Worm (Caenorhabditis elegans) whole organism, L3 larva: ENCODE data around the gene efl-1.
"Not testable (repeated sequence)": the region's sequence is repeated elsewhere in the genome, so short reads cannot be mapped to it uniquely, and the experiment has no call there.

Experiments
- R02D3.7 ChIP-seq: fragments of 150-350 bp; optimal IDR thresholded peaks from 2 replicates; lab custom pipeline; 2014; ENCODE audit warnings: missing biosample characterization, missing genetic modification characterization
- ZK546.5 ChIP-seq: sonication (generic microtip); optimal IDR thresholded peaks from 2 replicates; lab custom pipeline; 2017; ENCODE audit warnings: missing biosample characterization, missing genetic modification characterization
- ama-1 ChIP-seq: fragments of 150-350 bp; optimal IDR thresholded peaks from 2 replicates; lab custom pipeline; 2018
- ceh-16 ChIP-seq: sonication (generic microtip); optimal IDR thresholded peaks from 2 replicates; lab custom pipeline; 2017; ENCODE audit warnings: missing biosample characterization, missing genetic modification characterization
- ceh-28 ChIP-seq: fragments of 150-350 bp; optimal IDR thresholded peaks from 2 replicates; lab custom pipeline; 2014; ENCODE audit warnings: missing biosample characterization, missing genetic modification reagents, missing genetic modification characterization
- daf-12 ChIP-seq: fragments of 150-350 bp; optimal IDR thresholded peaks from 2 replicates; lab custom pipeline; 2014; ENCODE audit warnings: missing biosample characterization, missing genetic modification reagents, missing genetic modification characterization
- egl-5 ChIP-seq: fragments of 150-350 bp; optimal IDR thresholded peaks from 2 replicates; lab custom pipeline; 2017; ENCODE audit warnings: missing biosample characterization, missing genetic modification reagents, missing genetic modification characterization, inconsistent platforms
- elt-1 ChIP-seq: fragments of 150-350 bp; optimal IDR thresholded peaks from 2 replicates; lab custom pipeline; 2014; ENCODE audit warnings: missing biosample characterization, missing genetic modification characterization
- elt-2 ChIP-seq: sonication (generic microtip); optimal IDR thresholded peaks from 2 replicates; lab custom pipeline; 2016; ENCODE audit warnings: missing genetic modification reagents, mild to moderate bottlenecking, missing genetic modification characterization, missing compliant biosample characterization
- elt-3 ChIP-seq, 3 experiments: fragments of 150-350 bp in 1 of 3; sonication (generic microtip) in 2 of 3; optimal IDR thresholded peaks; 2 replicates in 2 of 3; 4 replicates in 1 of 3; lab custom pipeline; 2014 to 2017; ENCODE audit warnings: missing biosample characterization in 3 of 3, missing genetic modification characterization in 3 of 3
- hmg-11 ChIP-seq: sonication (generic microtip); optimal IDR thresholded peaks from 2 replicates; lab custom pipeline; 2016; ENCODE audit warnings: missing genetic modification characterization, missing compliant biosample characterization
- jun-1 ChIP-seq: fragments of 150-350 bp; optimal IDR thresholded peaks from 2 replicates; lab custom pipeline; 2014; ENCODE audit warnings: missing biosample characterization, missing genetic modification reagents, missing genetic modification characterization
- lin-15B ChIP-seq: fragments of 150-350 bp; optimal IDR thresholded peaks from 2 replicates; lab custom pipeline; 2014; ENCODE audit warnings: missing biosample characterization, missing genetic modification characterization
- lin-39 ChIP-seq: fragments of 150-350 bp; optimal IDR thresholded peaks from 2 replicates; lab custom pipeline; 2018; ENCODE audit warnings: missing biosample characterization, missing genetic modification reagents, missing genetic modification characterization
- lsy-12 ChIP-seq: sonication (generic microtip); optimal IDR thresholded peaks from 2 replicates; lab custom pipeline; 2016; ENCODE audit warnings: mild to moderate bottlenecking, missing genetic modification characterization, missing compliant biosample characterization
- mdl-1 ChIP-seq: fragments of 150-350 bp; optimal IDR thresholded peaks from 2 replicates; lab custom pipeline; 2014; ENCODE audit warnings: missing biosample characterization, missing genetic modification characterization
- mml-1 ChIP-seq: fragments of 150-350 bp; sonication (generic microtip); optimal IDR thresholded peaks from 3 replicates; lab custom pipeline; 2014; ENCODE audit warnings: missing biosample characterization, missing genetic modification characterization
- nfya-1 ChIP-seq: sonication (generic microtip); optimal IDR thresholded peaks from 2 replicates; lab custom pipeline; 2017; ENCODE audit warnings: missing genetic modification characterization, mild to moderate bottlenecking, missing compliant biosample characterization, antibody characterized with exemption, moderate library complexity; ENCODE audit not compliant: insufficient read depth
- nhr-12 ChIP-seq: fragments of 150-350 bp; optimal IDR thresholded peaks from 2 replicates; lab custom pipeline; 2014; ENCODE audit warnings: missing biosample characterization, missing genetic modification characterization
- nhr-23 ChIP-seq: fragments of 150-350 bp; optimal IDR thresholded peaks from 2 replicates; lab custom pipeline; 2014; ENCODE audit warnings: missing biosample characterization, missing genetic modification reagents, missing genetic modification characterization
- nhr-25 ChIP-seq: sonication (generic microtip); optimal IDR thresholded peaks from 2 replicates; lab custom pipeline; 2017; ENCODE audit warnings: missing biosample characterization, missing genetic modification characterization
- nhr-28 ChIP-seq: fragments of 150-350 bp; optimal IDR thresholded peaks from 2 replicates; lab custom pipeline; 2014; ENCODE audit warnings: missing biosample characterization, missing genetic modification characterization
- nhr-67 ChIP-seq: fragments of 150-350 bp; optimal IDR thresholded peaks from 2 replicates; lab custom pipeline; 2014; ENCODE audit warnings: missing biosample characterization, missing genetic modification characterization
- nhr-76 ChIP-seq: fragments of 150-350 bp; sonication (generic microtip); optimal IDR thresholded peaks from 5 replicates; lab custom pipeline; 2014; ENCODE audit warnings: missing biosample characterization, missing genetic modification characterization
- pha-4 ChIP-seq: fragments of 150-350 bp; optimal IDR thresholded peaks from 2 replicates; lab custom pipeline; 2014; ENCODE audit warnings: missing biosample characterization, missing genetic modification reagents, missing genetic modification characterization
- pqm-1 ChIP-seq: fragments of 150-350 bp; optimal IDR thresholded peaks from 2 replicates; lab custom pipeline; 2017; ENCODE audit warnings: missing biosample characterization, missing genetic modification characterization, inconsistent platforms
- tbx-2 ChIP-seq: sonication (generic microtip); optimal IDR thresholded peaks from 2 replicates; lab custom pipeline; 2016; ENCODE audit warnings: mild to moderate bottlenecking, missing genetic modification characterization, missing compliant biosample characterization
- unc-39 ChIP-seq: sonication (generic microtip); optimal IDR thresholded peaks from 4 replicates; lab custom pipeline; 2017; ENCODE audit warnings: missing biosample characterization, missing genetic modification characterization
- unc-62 ChIP-seq: fragments of 150-350 bp; sonication (generic microtip); optimal IDR thresholded peaks from 4 replicates; lab custom pipeline; 2014; ENCODE audit warnings: missing biosample characterization, missing genetic modification reagents, missing genetic modification characterization
- ztf-4 ChIP-seq: fragments of 150-350 bp; optimal IDR thresholded peaks from 2 replicates; lab custom pipeline; 2014; ENCODE audit warnings: missing biosample characterization, missing genetic modification characterization

The efl-1 gene

DNA sequence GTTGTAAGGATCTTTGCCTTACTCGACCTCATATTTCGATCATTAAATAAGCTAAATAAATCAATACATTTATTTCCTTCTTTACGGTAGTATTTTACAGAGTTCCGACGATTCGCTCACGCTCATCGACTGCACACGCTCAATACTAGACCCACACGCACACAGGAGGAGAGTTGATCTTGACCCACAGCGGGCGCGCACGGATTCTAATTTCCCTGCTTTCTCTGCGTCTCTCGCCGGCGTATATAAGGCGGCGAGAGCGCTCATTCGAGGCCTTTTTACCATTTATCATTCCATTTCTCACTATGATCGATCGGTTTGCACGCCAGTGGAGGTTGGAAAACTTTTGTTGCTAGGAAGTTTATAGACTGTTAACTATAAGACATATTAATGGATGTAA, 15.4 kb downstream of the efl-1 start:
- TF ChIP-seq lsy-12 (tag; lab: Kevin White, UChicago) (no peak), ztf-4 (tag; lab: Kevin White, UChicago) (no peak), hmg-11 (tag; lab: Kevin White, UChicago) (no peak), ceh-28 (tag; lab: Kevin White, UChicago) (no peak), nhr-12 (no peak)

- TF ChIP-seq ama-1 (lab: Kevin White, UChicago); pha-4 (tag; lab: Kevin White, UChicago); hmg-11 (tag; lab: Kevin White, UChicago): not testable (repeated sequence)
These were observed 15.9 kb downstream of the efl-1 start, which contains the start of gene fbxa-111 for ce11 chrV:16949609-16950008. TSS of gene fbxa-111 (minus strand) at chrV:16949709.

DNA sequence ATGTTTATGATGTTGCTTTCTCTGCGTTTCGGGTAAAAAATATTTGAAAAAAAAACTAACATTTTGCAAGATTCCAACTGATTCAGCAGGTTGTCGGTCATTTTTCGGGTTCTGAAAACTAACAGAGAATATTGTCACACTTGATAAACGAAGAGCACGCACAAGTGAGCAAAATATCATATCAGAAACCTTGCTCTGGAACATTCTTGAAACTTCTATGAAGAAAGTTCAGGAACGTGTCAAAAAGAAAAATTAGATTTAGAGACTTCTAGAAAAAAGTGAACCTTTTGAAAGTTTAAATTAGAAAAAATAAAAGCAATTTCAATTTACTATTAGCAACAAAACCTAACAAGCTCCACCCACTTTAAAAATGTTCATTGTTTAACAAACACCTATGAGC, 17.5 kb downstream of the efl-1 start, which contains the start of gene fbxa-112:
fbxa-112 (minus strand) TSS at position 101 of the 400 bp plus-strand sequence.
- TF ChIP-seq nhr-76, nfya-1, elt-2 (tag; lab: Kevin White, UChicago): not testable (repeated sequence)

- not testable (repeated sequence) for TF ChIP-seq nhr-28 (tag; lab: Kevin White, UChicago); mdl-1; unc-62 (GFP tag; lab: Kevin White, UChicago)
These were observed 26.7 kb downstream of the efl-1 start, which contains the start of gene fbxa-148 for ce11 chrV:16938731-16939130. TSS of gene fbxa-148 (plus strand) at chrV:16939031.

DNA sequence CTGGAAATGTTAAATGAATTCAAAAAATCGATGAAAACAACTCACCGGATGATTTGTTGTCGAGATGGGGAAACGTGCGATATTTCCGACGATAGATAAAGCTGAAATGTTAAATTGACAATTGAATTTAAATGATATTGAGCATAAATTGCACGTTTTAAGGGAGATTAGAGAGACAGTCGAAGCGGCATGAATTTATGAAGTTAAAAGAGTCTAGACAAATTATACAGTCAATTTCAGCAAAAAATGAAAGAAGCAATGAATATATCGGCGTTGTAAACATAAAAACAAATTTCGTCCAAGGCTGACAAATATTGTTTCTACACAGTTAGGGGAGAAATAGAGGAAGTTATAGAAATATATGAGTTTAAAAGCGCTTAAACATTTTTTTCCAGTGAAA, 38.1 kb downstream of the efl-1 start, which contains the start of gene Y102A5C.36:
Y102A5C.36 (minus strand) TSS at position 101 of the 400 bp plus-strand sequence.
- TF ChIP-seq ZK546.5 (no peak), R02D3.7 (tag; lab: Kevin White, UChicago) (no peak)

ce11 chrV:16921952-16922351, 43.5 kb downstream of the efl-1 start, which contains the start of gene Y102A5C.4:
TSS of gene Y102A5C.4 (plus strand) at chrV:16922252.
- no peak for TF ChIP-seq mml-1 (tag; lab: Kevin White, UChicago)
- TF ChIP-seq unc-39 (tag; lab: Kevin White, UChicago): no peak
- TF ChIP-seq lin-15B: no peak

ce11 chrV:16919675-16920074, 45.8 kb downstream of the efl-1 start:
- TF ChIP-seq ztf-4 (tag; lab: Kevin White, UChicago) (no peak), mml-1 (tag; lab: Kevin White, UChicago) (no peak), nhr-67 (tag; lab: Kevin White, UChicago) (no peak), ama-1 (lab: Kevin White, UChicago) (no peak), elt-1 (tag; lab: Kevin White, UChicago) (no peak), elt-3 (tag; optimal IDR thresholded peaks at IDR 0.05; lab: Kevin White, UChicago) (no peak), lin-39 (tag; lab: Kevin White, UChicago) (no peak), lsy-12 (tag; lab: Kevin White, UChicago) (no peak), pqm-1 (tag; lab: Kevin White, UChicago) (no peak), pha-4 (tag; lab: Kevin White, UChicago) (no peak), ceh-16 (tag; lab: Kevin White, UChicago) (no peak), nhr-25 (tag; lab: Kevin White, UChicago) (no peak), jun-1 (tag; lab: Kevin White, UChicago) (no peak), nhr-12 (no peak), tbx-2 (tag; lab: Kevin White, UChicago) (no peak), nhr-23 (tag; lab: Kevin White, UChicago) (no peak), daf-12 (no peak), elt-2 (tag; lab: Kevin White, UChicago) (no peak), nhr-28 (tag; lab: Kevin White, UChicago) (no peak), egl-5 (no peak)
- TF ChIP-seq, all 47 proteins: peak for 0
